Worm (Caenorhabditis elegans) whole organism, young adult: ENCODE results near the gene mup-4.

ENCODE experiments used
- B0035.1 ChIP-seq: sonication (generic microtip); optimal IDR thresholded peaks from 2 replicates; lab custom pipeline; 2016; ENCODE audit warnings: missing genetic modification characterization, mild to moderate bottlenecking, missing compliant biosample characterization, missing genotype, missing genetic modification reagents
- B0261.1 ChIP-seq: sonication (generic microtip); optimal IDR thresholded peaks from 2 replicates; lab custom pipeline; 2016; ENCODE audit warnings: mild to moderate bottlenecking, missing genetic modification characterization, moderate library complexity, missing compliant biosample characterization
- D2030.7 ChIP-seq: fragments of 200-800 bp; sonication (Bioruptor generic); IDR thresholded peaks from 2 replicates; pipeline ENCODE4 v1.3.6; 2022; ENCODE audit warnings: missing genetic modification reagents, missing genetic modification characterization, missing compliant biosample characterization
- F10E7.11 ChIP-seq: sonication (generic microtip); optimal IDR thresholded peaks from 2 replicates; lab custom pipeline; 2017; ENCODE audit warnings: mild to moderate bottlenecking, missing genetic modification characterization, moderate library complexity, missing compliant biosample characterization
- F23B12.7 ChIP-seq: sonication (generic microtip); optimal IDR thresholded peaks from 2 replicates; lab custom pipeline; 2017; ENCODE audit warnings: missing genetic modification characterization, mild to moderate bottlenecking, missing compliant biosample characterization, antibody characterized with exemption, moderate library complexity; ENCODE audit not compliant: insufficient read depth
- F49E8.2 ChIP-seq: sonication (generic microtip); optimal IDR thresholded peaks from 3 replicates; lab custom pipeline; 2017; ENCODE audit warnings: missing genetic modification characterization, mild to moderate bottlenecking, missing compliant biosample characterization, antibody characterized with exemption, moderate library complexity; ENCODE audit not compliant: insufficient read depth
- F55B11.4 ChIP-seq: sonication (generic microtip); optimal IDR thresholded peaks from 2 replicates; lab custom pipeline; 2016; ENCODE audit warnings: missing compliant biosample characterization, missing genetic modification characterization, borderline replicate concordance; ENCODE audit not compliant: insufficient read depth
- F57A8.1 ChIP-seq: fragments of 200-800 bp; sonication (Bioruptor generic); optimal IDR thresholded peaks from 2 replicates; lab custom pipeline; 2018; ENCODE audit warnings: mild to moderate bottlenecking, missing genetic modification characterization, moderate library complexity, missing compliant biosample characterization
- F57C9.4 ChIP-seq: sonication (generic microtip); optimal IDR thresholded peaks from 2 replicates; lab custom pipeline; 2017; ENCODE audit warnings: mild to moderate bottlenecking, missing genetic modification characterization, missing compliant biosample characterization
- K11D2.4 ChIP-seq: fragments of 200-800 bp; sonication (Bioruptor generic); IDR thresholded peaks from 2 replicates; pipeline ENCODE4 v1.3.6; 2022; ENCODE audit warnings: missing genetic modification reagents, missing genetic modification characterization, missing compliant biosample characterization
- Y53F4B.3 ChIP-seq: fragments of 200-800 bp; sonication (Bioruptor generic); IDR thresholded peaks from 2 replicates; pipeline ENCODE4 v1.3.6; 2022; ENCODE audit warnings: missing genetic modification reagents, missing genetic modification characterization, missing compliant biosample characterization
- Y53G8AR.9 ChIP-seq: fragments of 200-800 bp; sonication (Bioruptor generic); conservative IDR thresholded peaks from 2 replicates; pipeline ENCODE4 v1.3.6; 2022; ENCODE audit warnings: missing genetic modification reagents, missing genetic modification characterization, missing compliant biosample characterization
- Y79H2A.3 ChIP-seq: fragments of 200-800 bp; sonication (Bioruptor generic); conservative IDR thresholded peaks from 2 replicates; pipeline ENCODE4 v1.3.6; 2022; ENCODE audit warnings: missing genetic modification reagents, missing genetic modification characterization, missing compliant biosample characterization
- ama-1 ChIP-seq, 3 experiments: fragments of 150-350 bp in 1 of 3; sonication (generic microtip) in 2 of 3; optimal IDR thresholded peaks; 2 replicates each; lab custom pipeline; 2014 to 2018; ENCODE audit warnings: missing biosample characterization in 2 of 3, missing genetic modification characterization in 2 of 3, missing genetic modification reagents in 2 of 3
- aptf-2 ChIP-seq: fragments of 200-800 bp; sonication (Bioruptor generic); conservative IDR thresholded peaks from 2 replicates; pipeline ENCODE4 v1.3.6; 2022; ENCODE audit warnings: missing genetic modification reagents, missing genetic modification characterization, missing compliant biosample characterization
- aptf-3 ChIP-seq: fragments of 200-800 bp; sonication (Bioruptor generic); IDR thresholded peaks from 2 replicates; pipeline ENCODE4 v1.3.6; 2022; ENCODE audit warnings: missing genetic modification characterization, missing compliant biosample characterization
- atf-7 ChIP-seq: sonication (generic microtip); optimal IDR thresholded peaks from 2 replicates; lab custom pipeline; 2017; ENCODE audit warnings: mild to moderate bottlenecking, missing genetic modification characterization, missing compliant biosample characterization
- attf-6 ChIP-seq: fragments of 200-800 bp; sonication (Bioruptor generic); IDR thresholded peaks from 2 replicates; pipeline ENCODE4 v1.3.6; 2022; ENCODE audit warnings: missing genetic modification reagents, missing genetic modification characterization, missing compliant biosample characterization
- ceh-27 ChIP-seq: fragments of 200-800 bp; sonication (Bioruptor generic); optimal IDR thresholded peaks from 2 replicates; lab custom pipeline; 2018; ENCODE audit warnings: mild to moderate bottlenecking, missing genetic modification characterization, moderate library complexity, missing compliant biosample characterization
- ceh-79 ChIP-seq: sonication (generic microtip); optimal IDR thresholded peaks from 2 replicates; lab custom pipeline; 2017; ENCODE audit warnings: mild to moderate bottlenecking, missing genetic modification characterization, missing compliant biosample characterization
- chd-7 ChIP-seq: sonication (generic microtip); optimal IDR thresholded peaks from 2 replicates; lab custom pipeline; 2016; ENCODE audit warnings: mild to moderate bottlenecking, missing genetic modification characterization, moderate library complexity, missing compliant biosample characterization
- dox-1 ChIP-seq: fragments of 200-800 bp; sonication (Bioruptor generic); IDR thresholded peaks from 2 replicates; pipeline ENCODE4 v1.3.6; 2022; ENCODE audit warnings: missing genetic modification reagents, missing genetic modification characterization, missing compliant biosample characterization
- dpl-1 ChIP-seq: fragments of 150-350 bp; optimal IDR thresholded peaks from 2 replicates; lab custom pipeline; 2014; ENCODE audit warnings: missing biosample characterization, missing genetic modification reagents, missing genetic modification characterization
- egl-18 ChIP-seq: fragments of 200-800 bp; sonication (Bioruptor generic); IDR thresholded peaks from 2 replicates; pipeline ENCODE4 v1.3.6; 2022; ENCODE audit warnings: missing genetic modification reagents, missing genetic modification characterization, missing compliant biosample characterization
- egl-44 ChIP-seq: fragments of 200-800 bp; sonication (Bioruptor generic); IDR thresholded peaks from 2 replicates; pipeline ENCODE4 v1.3.6; 2022; ENCODE audit warnings: missing genetic modification reagents, missing genetic modification characterization, missing compliant biosample characterization
- ekl-4 ChIP-seq: fragments of 200-800 bp; sonication (Bioruptor generic); IDR thresholded peaks from 2 replicates; pipeline ENCODE4 v1.3.6; 2022; ENCODE audit warnings: missing genetic modification reagents, missing genetic modification characterization, missing compliant biosample characterization
- hrde-1 ChIP-seq: sonication (generic microtip); optimal IDR thresholded peaks from 2 replicates; lab custom pipeline; 2016; ENCODE audit warnings: missing genetic modification characterization, mild to moderate bottlenecking, missing compliant biosample characterization, moderate library complexity, missing genotype, missing genetic modification reagents, borderline replicate concordance
- let-607 ChIP-seq, 2 experiments: fragments of 200-800 bp in 1 of 2; sonication (Bioruptor generic) in 1 of 2; sonication (generic microtip) in 1 of 2; optimal IDR thresholded peaks; 2 replicates each; lab custom pipeline; 2016 to 2018; ENCODE audit warnings: mild to moderate bottlenecking in 2 of 2, missing compliant biosample characterization in 2 of 2, missing genetic modification characterization in 2 of 2, moderate library complexity in 2 of 2, missing genotype in 1 of 2
- madf-10 ChIP-seq: sonication (generic microtip); optimal IDR thresholded peaks from 2 replicates; lab custom pipeline; 2016; ENCODE audit warnings: mild to moderate bottlenecking, missing genetic modification characterization, missing compliant biosample characterization
- madf-3 ChIP-seq: fragments of 200-800 bp; sonication (Bioruptor generic); IDR thresholded peaks from 2 replicates; pipeline ENCODE4 v1.3.6; 2022; ENCODE audit warnings: missing genetic modification reagents, missing genetic modification characterization, missing compliant biosample characterization
- madf-8 ChIP-seq: fragments of 200-800 bp; sonication (Bioruptor generic); conservative IDR thresholded peaks from 2 replicates; pipeline ENCODE4 v1.3.6; 2022; ENCODE audit warnings: missing genetic modification reagents, missing genetic modification characterization, missing compliant biosample characterization
- mel-28 ChIP-seq: sonication (generic microtip); optimal IDR thresholded peaks from 2 replicates; lab custom pipeline; 2016; ENCODE audit warnings: borderline replicate concordance, mild to moderate bottlenecking, missing genetic modification characterization, missing compliant biosample characterization
- mes-4 ChIP-seq: sonication (generic microtip); optimal IDR thresholded peaks from 2 replicates; lab custom pipeline; 2016; ENCODE audit warnings: missing genotype, missing genetic modification characterization, missing compliant biosample characterization
- mxl-1 ChIP-seq: sonication (generic microtip); optimal IDR thresholded peaks from 2 replicates; lab custom pipeline; 2016; ENCODE audit warnings: missing genetic modification characterization, missing compliant biosample characterization
- nfya-1 ChIP-seq: sonication (generic microtip); optimal IDR thresholded peaks from 2 replicates; lab custom pipeline; 2017; ENCODE audit warnings: antibody characterized with exemption, missing compliant biosample characterization, missing genetic modification characterization, borderline replicate concordance; ENCODE audit not compliant: insufficient read depth
- nfya-2 ChIP-seq: fragments of 200-800 bp; sonication (Bioruptor generic); IDR thresholded peaks from 2 replicates; pipeline ENCODE4 v1.3.6; 2022; ENCODE audit warnings: missing genetic modification reagents, missing genetic modification characterization, missing compliant biosample characterization
- nfyb-1 ChIP-seq: fragments of 200-800 bp; sonication (Bioruptor generic); IDR thresholded peaks from 2 replicates; pipeline ENCODE4 v1.3.6; 2022; ENCODE audit warnings: missing genetic modification reagents, missing genetic modification characterization, missing compliant biosample characterization
- nhr-120 ChIP-seq: fragments of 200-800 bp; sonication (Bioruptor generic); IDR thresholded peaks from 2 replicates; pipeline ENCODE4 v1.3.6; 2022; ENCODE audit warnings: missing genetic modification characterization, missing compliant biosample characterization
- nhr-27 ChIP-seq: fragments of 200-800 bp; sonication (Bioruptor generic); optimal IDR thresholded peaks from 2 replicates; lab custom pipeline; 2018; ENCODE audit warnings: mild to moderate bottlenecking, missing genetic modification characterization, moderate library complexity, missing compliant biosample characterization
- rcor-1 ChIP-seq: fragments of 200-800 bp; sonication (Bioruptor generic); IDR thresholded peaks from 2 replicates; pipeline ENCODE4 v1.3.6; 2022; ENCODE audit warnings: missing genetic modification reagents, missing genetic modification characterization, missing compliant biosample characterization
- repo-1 ChIP-seq: sonication (generic microtip); optimal IDR thresholded peaks from 2 replicates; lab custom pipeline; 2017; ENCODE audit warnings: mild to moderate bottlenecking, missing genetic modification characterization, missing compliant biosample characterization
- rpc-1 ChIP-seq, 2 experiments: fragments of 150-350 bp in 1 of 2; sonication (generic microtip) in 1 of 2; optimal IDR thresholded peaks; 2 replicates each; lab custom pipeline; 2014 to 2018; ENCODE audit warnings: missing biosample characterization in 1 of 2, missing genetic modification characterization in 1 of 2, missing genetic modification reagents in 1 of 2, missing genotype in 1 of 2
- snpc-1.3 ChIP-seq: sonication (generic microtip); optimal IDR thresholded peaks from 2 replicates; lab custom pipeline; 2017; ENCODE audit warnings: missing genetic modification characterization, mild to moderate bottlenecking, missing compliant biosample characterization, antibody characterized with exemption, moderate library complexity, missing genotype, missing genetic modification reagents; ENCODE audit not compliant: insufficient read depth
- unc-62 ChIP-seq: fragments of 150-350 bp; optimal IDR thresholded peaks from 2 replicates; lab custom pipeline; 2014; ENCODE audit warnings: missing biosample characterization, missing genetic modification reagents, missing genetic modification characterization
- ztf-26 ChIP-seq: sonication (generic microtip); optimal IDR thresholded peaks from 2 replicates; lab custom pipeline; 2017; ENCODE audit warnings: missing genetic modification characterization, missing compliant biosample characterization
- ztf-28 ChIP-seq: fragments of 200-800 bp; sonication (Bioruptor generic); IDR thresholded peaks from 2 replicates; pipeline ENCODE4 v1.3.6; 2022; ENCODE audit warnings: missing genetic modification reagents, missing genetic modification characterization, missing compliant biosample characterization

Gene mup-4

ce11 chrIII:7520672-7521071 lies 31.8 kb upstream of the mup-4 start, which contains the start of the genes cux-7 and C07H6.2 (continued):
- TF ChIP-seq ekl-4 (GFP tag; lab: Robert Waterston, UW) (peak; percentile 93), ztf-28 (GFP tag; lab: Robert Waterston, UW) (peak; percentile 71; the same call in 1 of the 2 replicates), ceh-79 (tag; lab: Kevin White, UChicago) (peak; percentile 84), ceh-27 (peak; percentile 98), nfya-2 (GFP tag; lab: Robert Waterston, UW) (peak; percentile 49; the same call in 1 of the 2 replicates), nfyb-1 (GFP tag; lab: Robert Waterston, UW) (peak; percentile 93), mel-28 (tag; lab: Kevin White, UChicago) (peak; percentile 34), ama-1 (optimal IDR thresholded peaks at IDR 0.05; lab: Kevin White, UChicago) (no peak), ama-1 (GFP tag; optimal IDR thresholded peaks at IDR 0.05; lab: Kevin White, UChicago) (no peak), unc-62 (GFP tag; lab: Kevin White, UChicago) (no peak), repo-1 (tag; lab: Kevin White, UChicago) (peak; percentile 74), dpl-1 (GFP tag; lab: Kevin White, UChicago) (peak; percentile 62), dox-1 (GFP tag; lab: Robert Waterston, UW) (peak; percentile 86), snpc-1.3 (tag; lab: Kevin White, UChicago) (peak; percentile 50), nhr-120 (GFP tag; lab: Robert Waterston, UW) (0 out of 2 replicates have a peak, but pooled peaks have one; percentile 59), atf-7 (tag; lab: Kevin White, UChicago) (peak; percentile 74), mes-4 (tag; lab: Kevin White, UChicago) (peak; percentile 20), madf-3 (GFP tag; lab: Robert Waterston, UW) (peak; percentile 86; the same call in 1 of the 2 replicates), rcor-1 (peak; percentile 90), F57A8.1 (no peak), B0035.1 (tag; lab: Kevin White, UChicago) (peak; percentile 84), let-607 (tag; optimal IDR thresholded peaks at IDR 0.05; lab: Kevin White, UChicago) (peak in 1 of 2 experiments; percentile 88), D2030.7 (peak; percentile 75), nhr-27 (peak; percentile 79), Y79H2A.3 (GFP tag; lab: Robert Waterston, UW) (peak; percentile 49; the same call in 1 of the 2 replicates), aptf-2 (GFP tag; lab: Robert Waterston, UW) (peak; percentile 85), rpc-1 (optimal IDR thresholded peaks at IDR 0.05; lab: Kevin White, UChicago) (no peak), rpc-1 (tag; optimal IDR thresholded peaks at IDR 0.05; lab: Kevin White, UChicago) (no peak), nfya-1 (tag; lab: Kevin White, UChicago) (no peak), attf-6 (peak; percentile 26; the same call in 1 of the 2 replicates), F55B11.4 (no peak), B0261.1 (tag; lab: Kevin White, UChicago) (peak; percentile 36), chd-7 (tag; lab: Kevin White, UChicago) (peak; percentile 88), F10E7.11 (tag; lab: Kevin White, UChicago) (peak; percentile 80), ztf-26 (peak; percentile 67), Y53F4B.3 (GFP tag; lab: Robert Waterston, UW) (no peak), F49E8.2 (no peak), K11D2.4 (GFP tag; lab: Robert Waterston, UW) (peak; percentile 87), F23B12.7 (no peak), egl-18 (GFP tag; lab: Robert Waterston, UW) (0 out of 2 replicates have a peak, but pooled peaks have one; percentile 76), Y53G8AR.9 (GFP tag; lab: Robert Waterston, UW) (peak; percentile 80), aptf-3 (GFP tag; lab: Robert Waterston, UW) (no peak), madf-10 (tag; lab: Kevin White, UChicago) (peak; percentile 91), hrde-1 (tag; lab: Kevin White, UChicago) (peak; percentile 89), mxl-1 (tag; lab: Kevin White, UChicago) (no peak), egl-44 (no peak), madf-8 (GFP tag; lab: Robert Waterston, UW) (peak; percentile 72), F57C9.4 (tag; lab: Kevin White, UChicago) (peak; percentile 97)
